Fruit fly (Drosophila melanogaster): ENCODE data around the gene CG4364.
A peak's percentile ranks its signal among the peaks of the same experiment; 100 is the strongest.

CG4364 gene

DNA sequence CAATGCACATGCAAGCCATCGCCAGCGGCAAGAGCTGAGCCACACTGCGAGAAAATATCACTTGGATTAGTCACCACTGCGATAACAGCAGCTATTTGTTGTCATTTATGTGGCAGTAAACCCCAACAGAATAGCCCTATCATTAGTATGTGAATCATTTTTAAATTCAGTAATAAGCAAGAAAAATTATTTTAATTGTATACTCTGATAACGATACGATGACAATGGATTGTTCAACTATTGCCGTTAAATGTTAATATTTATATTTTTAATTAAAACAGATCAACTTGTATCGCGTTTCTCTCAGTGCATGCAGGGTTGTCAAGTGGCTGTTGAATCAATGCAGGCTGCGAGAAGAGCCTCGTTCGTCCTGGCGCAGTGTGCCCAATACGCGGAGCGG is 26.7 kb upstream of the CG4364 start (continued):
- TF ChIP-seq esn (GFP tag; optimal IDR thresholded peaks at IDR 0.05) (no peak), Hr38 (GFP tag; optimal IDR thresholded peaks at IDR 0.05) (no peak), CG6792 (GFP tag; optimal IDR thresholded peaks at IDR 0.05) (peak; percentile 4), CG15336 (GFP tag; IDR thresholded peaks at IDR 0.05) (no peak), Hr4 (GFP tag; optimal IDR thresholded peaks at IDR 0.05) (peak; percentile 56), CG3919 (GFP tag; optimal IDR thresholded peaks at IDR 0.05) (peak; percentile 45), Ets96B (tag; optimal IDR thresholded peaks at IDR 0.05) (peak; percentile 40), fd59A (GFP tag; optimal IDR thresholded peaks at IDR 0.05) (no peak), CG11762 (GFP tag; optimal IDR thresholded peaks at IDR 0.05; ENCODE audit: insufficient read depth) (no peak), CG8632 (GFP tag; optimal IDR thresholded peaks at IDR 0.05) (peak; percentile 32), Hr39 (GFP tag; optimal IDR thresholded peaks at IDR 0.05) (peak; percentile 21), Eip78C (GFP tag) (peak; percentile 77), CG4318 (GFP tag; optimal IDR thresholded peaks at IDR 0.05) (peak; percentile 29), CG11294 (GFP tag; IDR thresholded peaks at IDR 0.05) (no peak), CG34406 (GFP tag; optimal IDR thresholded peaks at IDR 0.05) (peak; percentile 39), vri (GFP tag; optimal IDR thresholded peaks at IDR 0.05) (no peak), dsx (GFP tag; optimal IDR thresholded peaks at IDR 0.05; ENCODE audit: poor library complexity, severe bottlenecking) (peak; percentile 16), CG10631 (GFP tag; optimal IDR thresholded peaks at IDR 0.05) (peak; percentile 44), CG7368 (GFP tag; optimal IDR thresholded peaks at IDR 0.05) (no peak), OdsH (GFP tag; optimal IDR thresholded peaks at IDR 0.05) (peak; percentile 52), CG6276 (GFP tag; optimal IDR thresholded peaks at IDR 0.05) (peak; percentile 31), topi (GFP tag; optimal IDR thresholded peaks at IDR 0.05) (no peak), cyc (GFP tag; optimal IDR thresholded peaks at IDR 0.05) (peak; percentile 36), eg (GFP tag; IDR thresholded peaks at IDR 0.05) (peak; percentile 45; the same call in 2 of the 3 replicates), Sox102F (GFP tag; optimal IDR thresholded peaks at IDR 0.05) (peak; percentile 15), pdm3 (GFP tag; optimal IDR thresholded peaks at IDR 0.05) (peak; percentile 56), CG8319 (GFP tag; optimal IDR thresholded peaks at IDR 0.05) (peak; percentile 9), CG6808 (GFP tag; optimal IDR thresholded peaks at IDR 0.05) (peak; percentile 2), achi (GFP tag; optimal IDR thresholded peaks at IDR 0.05) (peak; percentile 26), CG10669 (GFP tag; optimal IDR thresholded peaks at IDR 0.05) (peak; percentile 49), Smox (GFP tag; optimal IDR thresholded peaks at IDR 0.05) (peak; percentile 35), CG32006 (GFP tag; optimal IDR thresholded peaks at IDR 0.05) (peak; percentile 68), CG31627 (GFP tag; optimal IDR thresholded peaks at IDR 0.05) (peak; percentile 37), dac (GFP tag; optimal IDR thresholded peaks at IDR 0.05) (no peak), acj6 (GFP tag; optimal IDR thresholded peaks at IDR 0.05) (peak; percentile 37)

dm6 chr2L:9737360-9737759 is 26.3 kb upstream of the CG4364 start:
- no peak for TF ChIP-seq Sox14 (GFP tag; optimal IDR thresholded peaks at IDR 0.05)
- no peak for TF ChIP-seq acj6 (GFP tag; optimal IDR thresholded peaks at IDR 0.05)
- no peak for TF ChIP-seq CG3032 (tag; optimal IDR thresholded peaks at IDR 0.05)
- no peak for TF ChIP-seq fkh (GFP tag; optimal IDR thresholded peaks at IDR 0.05)
- TF ChIP-seq svp (GFP tag), result no peak
- no peak for TF ChIP-seq Met (GFP tag; optimal IDR thresholded peaks at IDR 0.05)
- TF ChIP-seq Gug (GFP tag; IDR thresholded peaks at IDR 0.05), result no peak
- no peak for TF ChIP-seq salr (GFP tag; optimal IDR thresholded peaks at IDR 0.05)
- no peak for TF ChIP-seq ss (GFP tag; optimal IDR thresholded peaks at IDR 0.05)
- TF ChIP-seq CG11762 (GFP tag; optimal IDR thresholded peaks at IDR 0.05; ENCODE audit: insufficient read depth), result no peak
- no peak for TF ChIP-seq CG8319 (GFP tag; optimal IDR thresholded peaks at IDR 0.05)
- no peak for TF ChIP-seq CG32006 (GFP tag; optimal IDR thresholded peaks at IDR 0.05)

Data from whole organism, prepupa.